Worm (Caenorhabditis elegans): Measurements from ENCODE around the gene pqn-83.
A peak's percentile ranks its signal among the peaks of the same experiment; 100 is the strongest.

Gene pqn-83

ce11 chrIII:13070548-13071050 lies 28.7 kb downstream of the pqn-83 start, which contains the start of gene Y39E4B.6 (continued):
- TF ChIP-seq attf-4 (tag; optimal IDR thresholded peaks at IDR 0.05) (no peak), F49E8.2 (tag; optimal IDR thresholded peaks at IDR 0.05; ENCODE audit: borderline replicate concordance) (no peak), gei-8 (GFP tag; optimal IDR thresholded peaks at IDR 0.05) (peak; percentile 76), lsy-2 (tag; optimal IDR thresholded peaks at IDR 0.05) (peak; percentile 88 to 91), lim-7 (GFP tag; IDR thresholded peaks at IDR 0.05) (peak; percentile 62; the same call in 1 of the 2 replicates), dmd-9 (GFP tag; IDR thresholded peaks at IDR 0.05) (peak; percentile 86), egl-43 (GFP tag; IDR thresholded peaks at IDR 0.05) (peak; percentile 90), mes-2 (tag; optimal IDR thresholded peaks at IDR 0.05; ENCODE audit: poor library complexity, severe bottlenecking) (peak; percentile 90)

DNA sequence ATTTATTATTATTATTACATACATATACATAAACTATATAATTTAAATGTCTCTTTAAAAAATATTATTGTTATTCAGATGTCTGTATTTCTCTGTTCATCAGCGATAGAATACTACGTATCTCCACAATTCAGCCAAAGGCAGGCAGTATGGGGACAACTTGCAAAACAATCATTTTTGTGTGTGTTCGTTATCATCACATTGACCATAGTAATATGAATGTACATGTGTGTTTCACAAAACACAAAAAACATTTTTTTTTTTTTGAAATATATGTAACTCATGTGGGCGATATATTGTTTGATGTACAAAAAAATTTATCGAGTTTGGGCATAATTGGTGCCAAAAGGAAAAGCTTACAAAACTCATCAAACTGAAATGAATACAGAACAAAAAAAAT lies 29.8 kb downstream of the pqn-83 start:
- TF ChIP-seq nhr-41 (GFP tag; IDR thresholded peaks at IDR 0.05) (no peak), ceh-28 (tag; optimal IDR thresholded peaks at IDR 0.05) (no peak), unc-130 (GFP tag; optimal IDR thresholded peaks at IDR 0.05) (no peak), nhr-77 (tag; optimal IDR thresholded peaks at IDR 0.05) (peak; percentile 12), vab-7 (GFP tag; IDR thresholded peaks at IDR 0.05) (no peak), lin-15B (tag; optimal IDR thresholded peaks at IDR 0.05) (no peak), snpc-4 (tag; optimal IDR thresholded peaks at IDR 0.05) (no peak), dmd-9 (GFP tag; IDR thresholded peaks at IDR 0.05) (no peak), daf-16 (GFP tag; optimal IDR thresholded peaks at IDR 0.05) (no peak), daf-16 (tag; optimal IDR thresholded peaks at IDR 0.05) (peak; percentile 76), nhr-28 (tag; optimal IDR thresholded peaks at IDR 0.05) (peak; percentile 66), fkh-10 (GFP tag; optimal IDR thresholded peaks at IDR 0.05) (no peak), hlh-11 (tag; optimal IDR thresholded peaks at IDR 0.05) (peak; percentile 11), pqm-1 (tag; optimal IDR thresholded peaks at IDR 0.05) (peak; percentile 3), pha-4 (GFP tag; IDR thresholded peaks at IDR 0.05) (no peak), pha-4 (tag; optimal IDR thresholded peaks at IDR 0.05) (no peak), madf-9 (GFP tag; conservative IDR thresholded peaks at IDR 0.05) (no peak), lsy-2 (tag; optimal IDR thresholded peaks at IDR 0.05) (peak in 1 of 2 experiments; percentile 17), dve-1 (tag; optimal IDR thresholded peaks at IDR 0.05; ENCODE audit: insufficient read depth) (peak; percentile 13)

- peak in 1 of 2 experiments; percentile 41 for TF ChIP-seq daf-16 (GFP tag; optimal IDR thresholded peaks at IDR 0.05)
- peak; percentile 84 for TF ChIP-seq daf-16 (tag; optimal IDR thresholded peaks at IDR 0.05)
- peak; percentile 73 for TF ChIP-seq nhr-102 (tag; optimal IDR thresholded peaks at IDR 0.05)
- peak; percentile 32 to 81 for TF ChIP-seq hif-1 (tag; optimal IDR thresholded peaks at IDR 0.05)
- peak; percentile 93 for TF ChIP-seq rbr-2 (tag; optimal IDR thresholded peaks at IDR 0.05)
- TF ChIP-seq hmg-1.1 (GFP tag; IDR thresholded peaks at IDR 0.05): peak; percentile 93
- peak; percentile 72 for TF ChIP-seq ama-1 (optimal IDR thresholded peaks at IDR 0.05)
- TF ChIP-seq mep-1 (tag; optimal IDR thresholded peaks at IDR 0.05): peak; percentile 95
- TF ChIP-seq zip-11 (GFP tag; IDR thresholded peaks at IDR 0.05): no peak
- TF ChIP-seq nhr-237 (tag; optimal IDR thresholded peaks at IDR 0.05): no peak
- TF ChIP-seq dpl-1 (GFP tag; optimal IDR thresholded peaks at IDR 0.05): peak; percentile 35
- TF ChIP-seq nhr-28 (tag; optimal IDR thresholded peaks at IDR 0.05): peak; percentile 86
- no peak for TF ChIP-seq lin-29 (GFP tag; IDR thresholded peaks at IDR 0.05)
- peak; percentile 86 for TF ChIP-seq nhr-11 (tag; optimal IDR thresholded peaks at IDR 0.05)
- peak; percentile 10 for TF ChIP-seq ztf-7 (tag; optimal IDR thresholded peaks at IDR 0.05)
- no peak for TF ChIP-seq F26F4.8 (GFP tag; conservative IDR thresholded peaks at IDR 0.05)
- TF ChIP-seq lin-1 (GFP tag; IDR thresholded peaks at IDR 0.05): peak; percentile 72; the same call in 1 of the 2 replicates
- TF ChIP-seq egl-43 (GFP tag; IDR thresholded peaks at IDR 0.05): peak; percentile 87
- TF ChIP-seq spr-1 (tag; optimal IDR thresholded peaks at IDR 0.05): peak; percentile 71
- peak; percentile 37 for TF ChIP-seq lin-38 (GFP tag; IDR thresholded peaks at IDR 0.05)
- TF ChIP-seq daf-19 (GFP tag; conservative IDR thresholded peaks at IDR 0.05): no peak
- TF ChIP-seq ceh-20 (GFP tag; IDR thresholded peaks at IDR 0.05): peak; percentile 68
- TF ChIP-seq nhr-42 (GFP tag; IDR thresholded peaks at IDR 0.05): 0 out of 2 replicates have a peak, but pooled peaks have one; percentile 36
- TF ChIP-seq zfp-3 (GFP tag; conservative IDR thresholded peaks at IDR 0.05): no peak
- peak; percentile 14 for TF ChIP-seq ceh-28 (tag; optimal IDR thresholded peaks at IDR 0.05)
- peak; percentile 85 for TF ChIP-seq unc-39 (tag; optimal IDR thresholded peaks at IDR 0.05)
- no peak for TF ChIP-seq pqm-1 (tag; optimal IDR thresholded peaks at IDR 0.05)
- TF ChIP-seq nhr-41 (GFP tag; IDR thresholded peaks at IDR 0.05): no peak
Observed at ce11 chrIII:13067884-13068767, 31.1 kb downstream of the pqn-83 start.

Data from whole organism, L4 larva.